Worm (Caenorhabditis elegans) whole organism, L3 larva: ENCODE measurements around the gene puf-7.
"Not testable (repeated sequence)": the region's sequence is repeated elsewhere in the genome, so short reads cannot be mapped to it uniquely, and the experiment has no call there.

Experiments used
- R02D3.7 ChIP-seq: fragments of 150-350 bp; optimal IDR thresholded peaks from 2 replicates; lab custom pipeline; 2014; ENCODE audit warnings: missing biosample characterization, missing genetic modification characterization
- ZK546.5 ChIP-seq: sonication (generic microtip); optimal IDR thresholded peaks from 2 replicates; lab custom pipeline; 2017; ENCODE audit warnings: missing biosample characterization, missing genetic modification characterization
- ceh-16 ChIP-seq: sonication (generic microtip); optimal IDR thresholded peaks from 2 replicates; lab custom pipeline; 2017; ENCODE audit warnings: missing biosample characterization, missing genetic modification characterization
- ceh-9 ChIP-seq: sonication (generic microtip); optimal IDR thresholded peaks from 2 replicates; lab custom pipeline; 2018; ENCODE audit warnings: missing biosample characterization, missing genetic modification characterization
- daf-12 ChIP-seq: fragments of 150-350 bp; optimal IDR thresholded peaks from 2 replicates; lab custom pipeline; 2014; ENCODE audit warnings: missing biosample characterization, missing genetic modification reagents, missing genetic modification characterization
- egl-27 ChIP-seq: sonication (generic microtip); optimal IDR thresholded peaks from 4 replicates; lab custom pipeline; 2017; ENCODE audit warnings: missing biosample characterization, missing genetic modification reagents, missing genetic modification characterization
- egl-5 ChIP-seq: fragments of 150-350 bp; optimal IDR thresholded peaks from 2 replicates; lab custom pipeline; 2017; ENCODE audit warnings: missing biosample characterization, missing genetic modification reagents, missing genetic modification characterization, inconsistent platforms
- elt-1 ChIP-seq: fragments of 150-350 bp; optimal IDR thresholded peaks from 2 replicates; lab custom pipeline; 2014; ENCODE audit warnings: missing biosample characterization, missing genetic modification characterization
- elt-2 ChIP-seq: sonication (generic microtip); optimal IDR thresholded peaks from 2 replicates; lab custom pipeline; 2016; ENCODE audit warnings: missing genetic modification reagents, mild to moderate bottlenecking, missing genetic modification characterization, missing compliant biosample characterization
- eor-1 ChIP-seq, 2 experiments: fragments of 150-350 bp; optimal IDR thresholded peaks; 2 replicates each; lab custom pipeline; 2014 to 2018; ENCODE audit warnings: missing biosample characterization in 2 of 2, missing genetic modification characterization in 2 of 2
- fkh-2 ChIP-seq: fragments of 150-350 bp; optimal IDR thresholded peaks from 2 replicates; lab custom pipeline; 2014; ENCODE audit warnings: missing biosample characterization, missing genetic modification reagents, missing genetic modification characterization
- fos-1 ChIP-seq: fragments of 150-350 bp; optimal IDR thresholded peaks from 2 replicates; lab custom pipeline; 2014; ENCODE audit warnings: missing biosample characterization, missing genetic modification characterization
- hmg-11 ChIP-seq: sonication (generic microtip); optimal IDR thresholded peaks from 2 replicates; lab custom pipeline; 2016; ENCODE audit warnings: missing genetic modification characterization, missing compliant biosample characterization
- jun-1 ChIP-seq: fragments of 150-350 bp; optimal IDR thresholded peaks from 2 replicates; lab custom pipeline; 2014; ENCODE audit warnings: missing biosample characterization, missing genetic modification reagents, missing genetic modification characterization
- lin-15B ChIP-seq: fragments of 150-350 bp; optimal IDR thresholded peaks from 2 replicates; lab custom pipeline; 2014; ENCODE audit warnings: missing biosample characterization, missing genetic modification characterization
- mdl-1 ChIP-seq: fragments of 150-350 bp; optimal IDR thresholded peaks from 2 replicates; lab custom pipeline; 2014; ENCODE audit warnings: missing biosample characterization, missing genetic modification characterization
- nfya-1 ChIP-seq: sonication (generic microtip); optimal IDR thresholded peaks from 2 replicates; lab custom pipeline; 2017; ENCODE audit warnings: missing genetic modification characterization, mild to moderate bottlenecking, missing compliant biosample characterization, antibody characterized with exemption, moderate library complexity; ENCODE audit not compliant: insufficient read depth
- nhr-11 ChIP-seq: fragments of 150-350 bp; optimal IDR thresholded peaks from 2 replicates; lab custom pipeline; 2014; ENCODE audit warnings: missing biosample characterization, missing genetic modification characterization
- nhr-12 ChIP-seq: fragments of 150-350 bp; optimal IDR thresholded peaks from 2 replicates; lab custom pipeline; 2014; ENCODE audit warnings: missing biosample characterization, missing genetic modification characterization
- nhr-23 ChIP-seq: fragments of 150-350 bp; optimal IDR thresholded peaks from 2 replicates; lab custom pipeline; 2014; ENCODE audit warnings: missing biosample characterization, missing genetic modification reagents, missing genetic modification characterization
- nhr-237 ChIP-seq: fragments of 150-350 bp; optimal IDR thresholded peaks from 2 replicates; lab custom pipeline; 2014; ENCODE audit warnings: missing biosample characterization, missing genetic modification characterization
- nhr-25 ChIP-seq: sonication (generic microtip); optimal IDR thresholded peaks from 2 replicates; lab custom pipeline; 2017; ENCODE audit warnings: missing biosample characterization, missing genetic modification characterization
- nhr-67 ChIP-seq: fragments of 150-350 bp; optimal IDR thresholded peaks from 2 replicates; lab custom pipeline; 2014; ENCODE audit warnings: missing biosample characterization, missing genetic modification characterization
- nhr-76 ChIP-seq: fragments of 150-350 bp; sonication (generic microtip); optimal IDR thresholded peaks from 5 replicates; lab custom pipeline; 2014; ENCODE audit warnings: missing biosample characterization, missing genetic modification characterization
- nhr-77 ChIP-seq: fragments of 150-350 bp; optimal IDR thresholded peaks from 2 replicates; lab custom pipeline; 2014; ENCODE audit warnings: missing biosample characterization, missing genetic modification characterization
- pha-4 ChIP-seq: fragments of 150-350 bp; optimal IDR thresholded peaks from 2 replicates; lab custom pipeline; 2014; ENCODE audit warnings: missing biosample characterization, missing genetic modification reagents, missing genetic modification characterization
- pqm-1 ChIP-seq: fragments of 150-350 bp; optimal IDR thresholded peaks from 2 replicates; lab custom pipeline; 2017; ENCODE audit warnings: missing biosample characterization, missing genetic modification characterization, inconsistent platforms
- skn-1 ChIP-seq: fragments of 150-350 bp; optimal IDR thresholded peaks from 2 replicates; lab custom pipeline; 2014; ENCODE audit warnings: missing biosample characterization, missing genetic modification characterization
- tbx-2 ChIP-seq: sonication (generic microtip); optimal IDR thresholded peaks from 2 replicates; lab custom pipeline; 2016; ENCODE audit warnings: mild to moderate bottlenecking, missing genetic modification characterization, missing compliant biosample characterization
- unc-39 ChIP-seq: sonication (generic microtip); optimal IDR thresholded peaks from 4 replicates; lab custom pipeline; 2017; ENCODE audit warnings: missing biosample characterization, missing genetic modification characterization
- unc-62 ChIP-seq: fragments of 150-350 bp; sonication (generic microtip); optimal IDR thresholded peaks from 4 replicates; lab custom pipeline; 2014; ENCODE audit warnings: missing biosample characterization, missing genetic modification reagents, missing genetic modification characterization
- zag-1 ChIP-seq: fragments of 150-350 bp; optimal IDR thresholded peaks from 2 replicates; lab custom pipeline; 2014; ENCODE audit warnings: missing biosample characterization, missing genetic modification characterization
- ztf-11 ChIP-seq: fragments of 150-350 bp; optimal IDR thresholded peaks from 2 replicates; lab custom pipeline; 2014; ENCODE audit warnings: missing biosample characterization, missing genetic modification characterization
- ztf-4 ChIP-seq: fragments of 150-350 bp; optimal IDR thresholded peaks from 2 replicates; lab custom pipeline; 2014; ENCODE audit warnings: missing biosample characterization, missing genetic modification characterization

Gene puf-7

DNA sequence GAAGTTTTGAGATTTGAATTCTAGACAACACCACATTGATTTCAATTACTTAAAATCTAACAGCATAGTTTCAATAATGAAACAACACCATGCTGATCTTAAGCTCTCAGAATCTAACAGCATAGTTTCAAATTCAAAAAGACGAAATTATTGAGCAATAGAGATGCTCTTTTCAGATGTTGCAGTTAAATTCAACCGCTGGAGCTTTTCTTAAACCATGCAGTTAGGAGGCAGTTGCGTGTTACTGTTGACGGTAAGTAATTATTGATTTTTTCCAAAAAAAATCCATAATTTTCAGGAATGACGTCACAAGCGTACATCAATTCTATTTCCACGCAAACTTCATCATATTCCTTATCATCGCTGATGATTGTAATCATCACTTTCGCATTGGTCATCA is 3.8 kb upstream of the puf-7 start, which contains the start of gene T11F8.5:
TSS of gene T11F8.5 (plus strand) at position 301 of the 400 bp plus-strand sequence.
- TF ChIP-seq fkh-2 (no peak), skn-1 (tag; lab: Kevin White, UChicago) (no peak), nhr-11 (tag; lab: Kevin White, UChicago) (no peak), elt-1 (no peak)

DNA sequence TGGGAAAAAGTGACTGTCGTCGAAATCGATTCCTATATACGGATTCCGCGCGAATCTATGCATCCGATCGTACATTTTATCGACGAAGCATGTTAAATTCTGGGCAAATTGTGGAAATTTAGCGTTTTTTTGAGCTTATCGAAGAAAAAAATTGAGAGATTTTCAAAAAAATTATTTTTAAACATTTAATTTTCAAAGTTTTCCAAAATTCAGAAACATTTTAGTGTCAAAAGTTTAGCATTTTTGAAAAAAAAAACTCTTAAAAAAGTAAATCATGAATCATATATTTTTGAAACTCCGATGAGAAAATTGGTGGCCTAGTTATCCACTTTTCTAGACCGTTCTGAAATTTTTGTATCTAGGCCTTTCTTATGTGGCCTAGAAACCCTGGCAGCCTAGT is 4.5 kb downstream of the puf-7 start, which contains the start of gene B0273.115:
TSS of gene B0273.115 (minus strand) at position 101 of the 400 bp plus-strand sequence.
- not testable (repeated sequence) for TF ChIP-seq R02D3.7; eor-1 (tag; optimal IDR thresholded peaks at IDR 0.05; lab: Kevin White, UChicago); unc-62 (GFP tag; lab: Kevin White, UChicago)

DNA sequence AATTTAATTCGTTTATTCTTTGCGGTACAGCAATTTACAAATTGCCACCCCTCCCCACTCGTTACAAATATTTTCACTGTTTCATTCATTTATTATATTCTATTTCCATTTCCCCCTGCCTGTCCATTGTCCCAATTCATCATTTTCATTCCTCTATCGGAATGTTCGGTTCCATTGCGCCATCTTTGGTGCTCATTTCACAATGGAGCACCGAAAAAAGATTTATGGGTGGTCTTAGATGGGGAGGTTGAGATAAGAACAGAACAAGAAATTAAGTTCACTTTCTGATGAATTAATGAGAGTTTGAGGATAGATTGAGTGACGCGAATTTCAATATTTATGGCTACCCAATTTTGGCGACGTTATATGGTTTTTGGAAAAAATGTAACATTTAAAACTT is 5.7 kb downstream of the puf-7 start:
- TF ChIP-seq jun-1 (tag; lab: Kevin White, UChicago) = no peak
- no peak for TF ChIP-seq tbx-2
- TF ChIP-seq pha-4 (tag; lab: Kevin White, UChicago) = no peak
- TF ChIP-seq ceh-9 = no peak
- TF ChIP-seq nhr-12 (tag; lab: Kevin White, UChicago) = no peak
- TF ChIP-seq lin-15B (tag; lab: Kevin White, UChicago) = no peak
- TF ChIP-seq nhr-67 (tag; lab: Kevin White, UChicago) = no peak
- TF ChIP-seq nhr-76 (tag; lab: Kevin White, UChicago) = no peak
- no peak for TF ChIP-seq R02D3.7
- TF ChIP-seq unc-62 (GFP tag; lab: Kevin White, UChicago) = no peak
- TF ChIP-seq nhr-23 (tag; lab: Kevin White, UChicago) = no peak
- no peak for TF ChIP-seq daf-12 (tag; lab: Kevin White, UChicago)
- TF ChIP-seq mdl-1 (tag; lab: Kevin White, UChicago) = no peak
- TF ChIP-seq hmg-11 (tag; lab: Kevin White, UChicago) = no peak
- no peak for TF ChIP-seq ztf-11 (tag; lab: Kevin White, UChicago)
- TF ChIP-seq fkh-2 = no peak
- TF ChIP-seq ceh-16 (tag; lab: Kevin White, UChicago) = no peak

DNA sequence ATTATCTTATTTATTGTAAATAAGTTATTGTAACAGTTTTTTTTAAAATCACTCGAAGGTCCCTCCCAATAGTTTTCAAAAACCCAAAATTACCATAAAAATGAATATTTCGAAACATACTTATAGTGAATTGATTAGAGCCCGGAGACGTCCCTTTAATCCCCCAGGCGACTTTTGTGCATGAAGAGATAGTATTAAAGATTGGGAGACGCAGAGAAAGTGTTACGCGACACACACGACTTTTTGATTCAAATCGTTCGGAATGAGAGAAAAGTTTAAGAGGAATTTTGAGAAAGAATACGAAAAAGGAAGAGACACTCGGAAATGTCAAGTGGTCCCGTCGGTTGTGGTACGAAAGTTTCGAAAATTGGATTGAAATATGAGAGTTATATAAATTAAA is 6.6 kb downstream of the puf-7 start:
- TF ChIP-seq egl-27 (tag; lab: Kevin White, UChicago) (no peak), nfya-1 (tag; lab: Kevin White, UChicago) (no peak), nhr-77 (tag; lab: Kevin White, UChicago) (no peak), ztf-4 (tag; lab: Kevin White, UChicago) (no peak), unc-39 (tag; lab: Kevin White, UChicago) (no peak), skn-1 (tag; lab: Kevin White, UChicago) (no peak)
- TF ChIP-seq, all 47 proteins: peak for 0

DNA sequence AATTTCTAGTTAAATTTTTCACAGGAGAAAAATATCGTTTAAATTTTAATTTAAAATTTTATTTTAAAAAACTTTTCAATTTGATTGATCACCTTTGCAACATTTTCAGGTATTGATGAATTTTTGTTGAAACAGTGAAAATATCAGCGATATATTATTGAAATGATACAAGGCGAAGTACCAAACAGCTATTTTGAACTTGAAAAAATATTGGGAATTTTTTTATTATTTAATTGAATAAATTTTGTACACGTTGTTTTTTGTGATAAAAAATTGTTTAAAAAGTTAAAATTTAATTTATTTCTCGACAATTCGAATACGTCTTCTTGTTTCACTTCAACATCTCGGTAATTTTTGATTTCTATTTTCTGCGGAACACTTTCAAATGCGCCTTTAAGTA is 7.2 kb downstream of the puf-7 start, which contains the start of gene B0273.1:
TSS of gene B0273.1 (plus strand) at position 301 of the 400 bp plus-strand sequence.
- TF ChIP-seq fkh-2 = no peak
- TF ChIP-seq nhr-76 (tag; lab: Kevin White, UChicago) = no peak
- no peak for TF ChIP-seq unc-39 (tag; lab: Kevin White, UChicago)
- TF ChIP-seq pha-4 (tag; lab: Kevin White, UChicago) = no peak
- TF ChIP-seq, all 47 proteins: peak for 0

DNA sequence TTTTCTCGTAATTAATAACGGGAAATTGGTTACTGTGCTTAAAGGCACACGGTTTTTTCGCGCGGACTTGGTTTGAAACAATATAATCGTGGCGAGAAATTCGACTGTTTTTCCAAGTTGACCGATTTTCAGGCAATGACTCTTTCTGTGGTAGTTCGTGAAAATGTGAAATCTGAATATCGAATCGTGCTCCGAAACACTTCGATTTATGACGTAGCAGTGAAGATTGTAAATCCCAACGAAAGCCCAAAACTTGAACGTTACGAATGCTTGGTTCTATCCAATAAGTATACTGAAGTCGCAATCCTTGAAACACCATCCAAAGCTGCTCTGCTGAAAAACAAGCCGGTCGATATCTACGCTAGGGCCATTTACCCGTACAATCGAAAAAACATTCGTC is 7.6 kb downstream of the puf-7 start:
- TF ChIP-seq egl-5 (tag; lab: Kevin White, UChicago) (no peak), nhr-12 (tag; lab: Kevin White, UChicago) (no peak), nfya-1 (tag; lab: Kevin White, UChicago) (no peak), pqm-1 (tag; lab: Kevin White, UChicago) (no peak)

DNA sequence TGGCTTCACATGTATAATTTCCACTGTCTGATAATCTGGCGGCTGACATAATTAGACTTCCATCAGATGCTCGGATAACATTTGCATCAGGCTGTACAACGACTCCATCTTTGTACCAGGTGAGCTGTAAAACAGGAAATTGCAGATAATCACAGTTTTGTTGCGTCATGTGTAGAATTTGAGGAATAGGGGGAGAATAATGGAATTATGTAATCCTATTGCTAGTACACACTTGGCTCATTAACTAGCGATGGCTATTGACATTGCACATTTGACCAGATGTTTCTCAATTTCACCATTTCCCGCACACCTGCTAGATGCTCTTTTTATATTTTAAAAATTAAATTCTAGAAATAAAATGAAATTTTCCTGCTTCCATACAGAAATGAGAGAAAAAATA is 14.9 kb downstream of the puf-7 start:
- TF ChIP-seq fos-1 (tag; lab: Kevin White, UChicago) = no peak
- TF ChIP-seq zag-1 (tag; lab: Kevin White, UChicago) = no peak
- no peak for TF ChIP-seq lin-15B (tag; lab: Kevin White, UChicago)
- no peak for TF ChIP-seq ZK546.5 (tag; lab: Kevin White, UChicago)
- no peak for TF ChIP-seq elt-2
- no peak for TF ChIP-seq ztf-4 (tag; lab: Kevin White, UChicago)
- TF ChIP-seq elt-1 = no peak
- TF ChIP-seq R02D3.7 = no peak
- TF ChIP-seq nhr-25 (tag; lab: Kevin White, UChicago) = no peak
- no peak for TF ChIP-seq nhr-237 (tag; lab: Kevin White, UChicago)
- no peak for TF ChIP-seq nhr-23 (tag; lab: Kevin White, UChicago)
- no peak for TF ChIP-seq daf-12 (tag; lab: Kevin White, UChicago)
- TF ChIP-seq unc-62 (GFP tag; lab: Kevin White, UChicago) = no peak
- TF ChIP-seq nhr-76 (tag; lab: Kevin White, UChicago) = no peak
